Worm (Caenorhabditis elegans) whole organism, young adult: ENCODE results near the gene csn-1.
A peak's percentile ranks its signal among the peaks of the same experiment; 100 is the strongest.

Source experiments
- B0019.2 ChIP-seq: fragments of 200-800 bp; sonication (Bioruptor generic); conservative IDR thresholded peaks from 2 replicates; pipeline ENCODE4 v1.3.6; 2022; ENCODE audit warnings: missing genetic modification reagents, missing genetic modification characterization, missing compliant biosample characterization
- B0336.3 ChIP-seq: fragments of 200-800 bp; sonication (Bioruptor generic); IDR thresholded peaks from 2 replicates; pipeline ENCODE4 v1.3.6; 2022; ENCODE audit warnings: missing genetic modification characterization, missing compliant biosample characterization
- C06A6.2 ChIP-seq: fragments of 200-800 bp; sonication (Bioruptor generic); conservative IDR thresholded peaks from 2 replicates; pipeline ENCODE4 v1.3.6; 2022; ENCODE audit warnings: missing genetic modification characterization, missing compliant biosample characterization
- D2030.7 ChIP-seq: fragments of 200-800 bp; sonication (Bioruptor generic); IDR thresholded peaks from 2 replicates; pipeline ENCODE4 v1.3.6; 2022; ENCODE audit warnings: missing genetic modification reagents, missing genetic modification characterization, missing compliant biosample characterization
- F33H1.4 ChIP-seq: fragments of 200-800 bp; sonication (Bioruptor generic); IDR thresholded peaks from 2 replicates; pipeline ENCODE4 v1.3.6; 2022; ENCODE audit warnings: missing genetic modification reagents, missing genetic modification characterization, missing compliant biosample characterization
- T07F8.4 ChIP-seq: sonication (generic microtip); optimal IDR thresholded peaks from 2 replicates; lab custom pipeline; 2016; ENCODE audit warnings: mild to moderate bottlenecking, missing genetic modification characterization, moderate library complexity, missing compliant biosample characterization
- Y53G8AR.9 ChIP-seq: fragments of 200-800 bp; sonication (Bioruptor generic); conservative IDR thresholded peaks from 2 replicates; pipeline ENCODE4 v1.3.6; 2022; ENCODE audit warnings: missing genetic modification reagents, missing genetic modification characterization, missing compliant biosample characterization
- ZK185.1 ChIP-seq: sonication (generic microtip); optimal IDR thresholded peaks from 2 replicates; lab custom pipeline; 2016; ENCODE audit warnings: mild to moderate bottlenecking, missing genetic modification characterization, missing compliant biosample characterization; ENCODE audit not compliant: poor library complexity, severe bottlenecking
- athp-1 ChIP-seq: sonication (generic microtip); optimal IDR thresholded peaks from 2 replicates; lab custom pipeline; 2017; ENCODE audit warnings: mild to moderate bottlenecking, missing genetic modification characterization, missing compliant biosample characterization
- ccch-3 ChIP-seq: fragments of 200-800 bp; sonication (Bioruptor generic); optimal IDR thresholded peaks from 2 replicates; lab custom pipeline; 2018; ENCODE audit warnings: mild to moderate bottlenecking, missing genetic modification characterization, missing compliant biosample characterization
- cebp-1 ChIP-seq, 2 experiments: fragments of 200-800 bp in 1 of 2; sonication (Bioruptor generic) in 1 of 2; sonication (generic microtip) in 1 of 2; IDR thresholded peaks in 1 of 2; optimal IDR thresholded peaks in 1 of 2; 2 replicates each; pipeline versions ENCODE4 v1.3.6 to Lab custom; 2017 to 2022; ENCODE audit warnings: missing compliant biosample characterization in 2 of 2, missing genetic modification characterization in 2 of 2, mild to moderate bottlenecking in 1 of 2, missing genetic modification reagents in 1 of 2, moderate library complexity in 1 of 2
- ceh-27 ChIP-seq: fragments of 200-800 bp; sonication (Bioruptor generic); optimal IDR thresholded peaks from 2 replicates; lab custom pipeline; 2018; ENCODE audit warnings: mild to moderate bottlenecking, missing genetic modification characterization, moderate library complexity, missing compliant biosample characterization
- ceh-79 ChIP-seq: sonication (generic microtip); optimal IDR thresholded peaks from 2 replicates; lab custom pipeline; 2017; ENCODE audit warnings: mild to moderate bottlenecking, missing genetic modification characterization, missing compliant biosample characterization
- ceh-91 ChIP-seq: fragments of 200-800 bp; sonication (Bioruptor generic); IDR thresholded peaks from 2 replicates; pipeline ENCODE4 v1.3.6; 2022; ENCODE audit warnings: missing genetic modification reagents, missing genetic modification characterization, missing compliant biosample characterization
- dpl-1 ChIP-seq: fragments of 150-350 bp; optimal IDR thresholded peaks from 2 replicates; lab custom pipeline; 2014; ENCODE audit warnings: missing biosample characterization, missing genetic modification reagents, missing genetic modification characterization
- efl-1 ChIP-seq: fragments of 150-350 bp; optimal IDR thresholded peaks from 2 replicates; lab custom pipeline; 2014; ENCODE audit warnings: missing biosample characterization, missing genetic modification reagents, missing genetic modification characterization
- hmg-1.2 ChIP-seq: fragments of 200-800 bp; sonication (Bioruptor generic); IDR thresholded peaks from 2 replicates; pipeline ENCODE4 v1.3.6; 2022; ENCODE audit warnings: missing genetic modification reagents, missing genetic modification characterization, missing compliant biosample characterization
- lag-1 ChIP-seq: fragments of 200-800 bp; sonication (Bioruptor generic); IDR thresholded peaks from 2 replicates; pipeline ENCODE4 v1.3.6; 2022; ENCODE audit warnings: missing genetic modification reagents, missing genetic modification characterization, missing compliant biosample characterization
- lin-54 ChIP-seq: fragments of 200-800 bp; sonication (Bioruptor generic); optimal IDR thresholded peaks from 2 replicates; lab custom pipeline; 2018; ENCODE audit warnings: mild to moderate bottlenecking, missing genetic modification characterization, missing compliant biosample characterization
- lsl-1 ChIP-seq: fragments of 200-800 bp; sonication (Bioruptor generic); optimal IDR thresholded peaks from 2 replicates; lab custom pipeline; 2018; ENCODE audit warnings: mild to moderate bottlenecking, missing genetic modification characterization, moderate library complexity, missing compliant biosample characterization
- madf-10 ChIP-seq: sonication (generic microtip); optimal IDR thresholded peaks from 2 replicates; lab custom pipeline; 2016; ENCODE audit warnings: mild to moderate bottlenecking, missing genetic modification characterization, missing compliant biosample characterization
- madf-6 ChIP-seq: fragments of 200-800 bp; sonication (Bioruptor generic); IDR thresholded peaks from 2 replicates; pipeline ENCODE4 v1.3.6; 2022; ENCODE audit warnings: missing genetic modification reagents, missing genetic modification characterization, missing compliant biosample characterization
- madf-8 ChIP-seq: fragments of 200-800 bp; sonication (Bioruptor generic); conservative IDR thresholded peaks from 2 replicates; pipeline ENCODE4 v1.3.6; 2022; ENCODE audit warnings: missing genetic modification reagents, missing genetic modification characterization, missing compliant biosample characterization
- mcd-1 ChIP-seq: fragments of 200-800 bp; sonication (Bioruptor generic); IDR thresholded peaks from 2 replicates; pipeline ENCODE4 v1.3.6; 2022; ENCODE audit warnings: missing genetic modification reagents, missing genetic modification characterization, missing compliant biosample characterization
- mes-4 ChIP-seq: sonication (generic microtip); optimal IDR thresholded peaks from 2 replicates; lab custom pipeline; 2016; ENCODE audit warnings: missing genotype, missing genetic modification characterization, missing compliant biosample characterization
- nhr-120 ChIP-seq: fragments of 200-800 bp; sonication (Bioruptor generic); IDR thresholded peaks from 2 replicates; pipeline ENCODE4 v1.3.6; 2022; ENCODE audit warnings: missing genetic modification characterization, missing compliant biosample characterization
- nhr-27 ChIP-seq: fragments of 200-800 bp; sonication (Bioruptor generic); optimal IDR thresholded peaks from 2 replicates; lab custom pipeline; 2018; ENCODE audit warnings: mild to moderate bottlenecking, missing genetic modification characterization, moderate library complexity, missing compliant biosample characterization
- pbrm-1 ChIP-seq: fragments of 200-800 bp; sonication (Bioruptor generic); IDR thresholded peaks from 2 replicates; pipeline ENCODE4 v1.3.6; 2022; ENCODE audit warnings: missing genetic modification reagents, missing genetic modification characterization, missing compliant biosample characterization
- snpc-4 ChIP-seq, 5 experiments: fragments of 150-350 bp in 1 of 5; sonication (generic microtip) in 4 of 5; optimal IDR thresholded peaks; 2 replicates each; lab custom pipeline; 2014 to 2018; ENCODE audit warnings: missing genetic modification characterization in 5 of 5, missing biosample characterization in 3 of 5, antibody characterized with exemption in 2 of 5, mild to moderate bottlenecking in 2 of 5, missing compliant biosample characterization in 2 of 5, missing genotype in 2 of 5, moderate library complexity in 2 of 5, missing genetic modification reagents in 1 of 5
- tbp1 ChIP-seq: fragments of 200-800 bp; sonication (Bioruptor generic); optimal IDR thresholded peaks from 2 replicates; lab custom pipeline; 2018; ENCODE audit warnings: mild to moderate bottlenecking, missing genetic modification characterization, missing compliant biosample characterization
- tlf-1 ChIP-seq: fragments of 200-800 bp; sonication (Bioruptor generic); optimal IDR thresholded peaks from 2 replicates; lab custom pipeline; 2018; ENCODE audit warnings: mild to moderate bottlenecking, missing genetic modification characterization, missing compliant biosample characterization
- xnd-1 ChIP-seq: sonication (generic microtip); optimal IDR thresholded peaks from 2 replicates; lab custom pipeline; 2016; ENCODE audit warnings: missing genotype, missing genetic modification reagents, missing genetic modification characterization, missing compliant biosample characterization
- ztf-3 ChIP-seq: fragments of 200-800 bp; sonication (Bioruptor generic); optimal IDR thresholded peaks from 2 replicates; lab custom pipeline; 2018; ENCODE audit warnings: mild to moderate bottlenecking, missing genetic modification characterization, missing compliant biosample characterization

Gene csn-1

ce11 chrV:17859519-17859918 is 10.9 kb downstream of the csn-1 start:
- TF ChIP-seq ceh-27 (GFP tag; lab: Kevin White, UChicago) (no peak), B0019.2 (GFP tag; lab: Robert Waterston, UW) (no peak), madf-6 (GFP tag; lab: Robert Waterston, UW) (peak; percentile 72), lsl-1 (GFP tag; lab: Kevin White, UChicago) (peak; percentile 93), athp-1 (tag; lab: Kevin White, UChicago) (no peak), T07F8.4 (tag; lab: Kevin White, UChicago) (no peak), F33H1.4 (GFP tag; lab: Robert Waterston, UW) (peak; percentile 91), nhr-120 (GFP tag; lab: Robert Waterston, UW) (no peak), snpc-4 (GFP tag; optimal IDR thresholded peaks at IDR 0.05; lab: Kevin White, UChicago) (no peak), snpc-4 (tag; optimal IDR thresholded peaks at IDR 0.05; lab: Kevin White, UChicago) (peak in 1 of 4 experiments; percentile 4), lin-54 (GFP tag; lab: Kevin White, UChicago) (peak; percentile 19), xnd-1 (peak; percentile 78), dpl-1 (GFP tag; lab: Kevin White, UChicago) (no peak), ZK185.1 (tag; lab: Kevin White, UChicago) (no peak), nhr-27 (tag; lab: Kevin White, UChicago) (no peak), madf-8 (GFP tag; lab: Robert Waterston, UW) (peak; percentile 67), mcd-1 (GFP tag; lab: Robert Waterston, UW) (peak; percentile 19; the same call in 1 of the 2 replicates), D2030.7 (GFP tag; lab: Robert Waterston, UW) (peak; percentile 21; the same call in 1 of the 2 replicates)

ce11 chrV:17859065-17859464 is 11.4 kb downstream of the csn-1 start:
- TF ChIP-seq hmg-1.2 (GFP tag; lab: Robert Waterston, UW): peak; percentile 35
- TF ChIP-seq ceh-79 (tag; lab: Kevin White, UChicago): no peak
- no peak for TF ChIP-seq mes-4
- peak; percentile 84 for TF ChIP-seq ceh-91
- TF ChIP-seq B0336.3 (GFP tag; lab: Robert Waterston, UW): 0 out of 2 replicates have a peak, but pooled peaks have one; percentile 31
- TF ChIP-seq lin-54 (GFP tag; lab: Kevin White, UChicago): peak; percentile 52
- TF ChIP-seq ZK185.1 (tag; lab: Kevin White, UChicago): no peak
- no peak for TF ChIP-seq madf-10 (tag; lab: Kevin White, UChicago)
- peak; percentile 92 for TF ChIP-seq efl-1 (GFP tag; lab: Kevin White, UChicago)
- no peak for TF ChIP-seq ceh-27 (GFP tag; lab: Kevin White, UChicago)
- peak; percentile 23 for TF ChIP-seq tlf-1 (GFP tag; lab: Kevin White, UChicago)
- no peak for TF ChIP-seq C06A6.2 (GFP tag; lab: Robert Waterston, UW)
- TF ChIP-seq ccch-3 (GFP tag; lab: Kevin White, UChicago): no peak
- no peak for TF ChIP-seq cebp-1 (GFP tag; IDR thresholded peaks at IDR 0.05; lab: Robert Waterston, UW)
- TF ChIP-seq cebp-1 (tag; optimal IDR thresholded peaks at IDR 0.05; lab: Kevin White, UChicago): peak; percentile 57
- TF ChIP-seq madf-8 (GFP tag; lab: Robert Waterston, UW): peak; percentile 88
- peak; percentile 94 for TF ChIP-seq madf-6 (GFP tag; lab: Robert Waterston, UW)
- no peak for TF ChIP-seq Y53G8AR.9 (GFP tag; lab: Robert Waterston, UW)
- TF ChIP-seq dpl-1 (GFP tag; lab: Kevin White, UChicago): peak; percentile 75
- no peak for TF ChIP-seq tbp1 (GFP tag; lab: Kevin White, UChicago)
- TF ChIP-seq mcd-1 (GFP tag; lab: Robert Waterston, UW): peak; percentile 15; the same call in 1 of the 2 replicates
- no peak for TF ChIP-seq lag-1
- TF ChIP-seq snpc-4 (GFP tag; optimal IDR thresholded peaks at IDR 0.05; lab: Kevin White, UChicago): no peak
- no peak for TF ChIP-seq snpc-4 (tag; optimal IDR thresholded peaks at IDR 0.05; lab: Kevin White, UChicago)
- TF ChIP-seq D2030.7 (GFP tag; lab: Robert Waterston, UW): peak; percentile 69
- TF ChIP-seq ztf-3: no peak
- TF ChIP-seq pbrm-1: no peak
